Worm (Caenorhabditis elegans) whole organism, L1 larva: ENCODE results near the gene xbx-6.

Experiments used
- C16A3.4 ChIP-seq: fragments of 150-350 bp; optimal IDR thresholded peaks from 2 replicates; lab custom pipeline; 2014; ENCODE audit warnings: missing biosample characterization, missing genetic modification characterization
- F16B12.6 ChIP-seq: fragments of 150-350 bp; optimal IDR thresholded peaks from 2 replicates; lab custom pipeline; 2014; ENCODE audit warnings: missing biosample characterization, missing genetic modification characterization
- Y116A8C.19 ChIP-seq: sonication (generic microtip); optimal IDR thresholded peaks from 2 replicates; lab custom pipeline; 2016; ENCODE audit warnings: missing compliant biosample characterization, missing genetic modification characterization, borderline replicate concordance
- aha-1 ChIP-seq: fragments of 150-350 bp; optimal IDR thresholded peaks from 2 replicates; lab custom pipeline; 2014; ENCODE audit warnings: missing biosample characterization, missing genetic modification characterization
- blmp-1 ChIP-seq: fragments of 150-350 bp; optimal IDR thresholded peaks from 2 replicates; lab custom pipeline; 2014; ENCODE audit warnings: missing biosample characterization, missing genetic modification characterization
- ceh-63 ChIP-seq: fragments of 200-800 bp; sonication (Bioruptor generic); optimal IDR thresholded peaks from 2 replicates; lab custom pipeline; 2018; ENCODE audit warnings: mild to moderate bottlenecking, missing genetic modification characterization, missing compliant biosample characterization
- ceh-82 ChIP-seq, 3 experiments: fragments of 150-350 bp in 1 of 3; sonication (generic microtip) in 2 of 3; optimal IDR thresholded peaks; 2 replicates each; lab custom pipeline; 2014 to 2017; ENCODE audit warnings: missing biosample characterization in 3 of 3, missing genetic modification characterization in 3 of 3
- dpl-1 ChIP-seq, 3 experiments: fragments of 150-350 bp in 2 of 3; sonication (generic microtip) in 1 of 3; optimal IDR thresholded peaks; 2 replicates each; lab custom pipeline; 2014 to 2017; ENCODE audit warnings: missing biosample characterization in 3 of 3, missing genetic modification characterization in 3 of 3, missing genetic modification reagents in 3 of 3
- efl-3 ChIP-seq: fragments of 200-800 bp; sonication (Bioruptor generic); optimal IDR thresholded peaks from 2 replicates; lab custom pipeline; 2018; ENCODE audit warnings: mild to moderate bottlenecking, missing genetic modification characterization, missing compliant biosample characterization
- egl-13 ChIP-seq: sonication (generic microtip); optimal IDR thresholded peaks from 2 replicates; lab custom pipeline; 2016; ENCODE audit warnings: missing genotype, missing genetic modification reagents, missing genetic modification characterization, missing compliant biosample characterization
- elt-2 ChIP-seq: sonication (generic microtip); optimal IDR thresholded peaks from 2 replicates; lab custom pipeline; 2016; ENCODE audit warnings: missing genetic modification characterization, mild to moderate bottlenecking, inconsistent platforms, missing compliant biosample characterization, missing genetic modification reagents
- fkh-4 ChIP-seq: sonication (generic microtip); optimal IDR thresholded peaks from 2 replicates; lab custom pipeline; 2016; ENCODE audit warnings: missing compliant biosample characterization, missing genetic modification characterization, borderline replicate concordance
- fkh-8 ChIP-seq: sonication (generic microtip); optimal IDR thresholded peaks from 2 replicates; lab custom pipeline; 2016; ENCODE audit warnings: mild to moderate bottlenecking, missing genetic modification characterization, missing compliant biosample characterization
- fos-1 ChIP-seq: fragments of 150-350 bp; optimal IDR thresholded peaks from 2 replicates; lab custom pipeline; 2014; ENCODE audit warnings: missing biosample characterization, missing genetic modification characterization
- grh-1 ChIP-seq: fragments of 200-800 bp; sonication (Bioruptor generic); IDR thresholded peaks from 2 replicates; pipeline ENCODE4 v1.3.6; 2022; ENCODE audit warnings: missing genetic modification reagents, missing genetic modification characterization, missing compliant biosample characterization
- hpl-2 ChIP-seq: fragments of 150-350 bp; optimal IDR thresholded peaks from 2 replicates; lab custom pipeline; 2014; ENCODE audit warnings: missing biosample characterization, missing genetic modification reagents, missing genetic modification characterization
- irx-1 ChIP-seq: sonication (generic microtip); optimal IDR thresholded peaks from 2 replicates; lab custom pipeline; 2016; ENCODE audit warnings: missing genetic modification characterization, missing compliant biosample characterization
- isw-1 ChIP-seq: fragments of 200-800 bp; sonication (Bioruptor generic); IDR thresholded peaks from 2 replicates; pipeline ENCODE4 v1.3.6; 2022; ENCODE audit warnings: missing genetic modification characterization, missing compliant biosample characterization
- jun-1 ChIP-seq: fragments of 150-350 bp; optimal IDR thresholded peaks from 2 replicates; lab custom pipeline; 2014; ENCODE audit warnings: missing biosample characterization, missing genetic modification reagents, missing genetic modification characterization
- lin-14 ChIP-seq: fragments of 200-800 bp; sonication (Bioruptor generic); optimal IDR thresholded peaks from 2 replicates; lab custom pipeline; 2018; ENCODE audit warnings: mild to moderate bottlenecking, missing genetic modification characterization, moderate library complexity, missing compliant biosample characterization
- lin-15B ChIP-seq: fragments of 150-350 bp; sonication (generic microtip); optimal IDR thresholded peaks from 3 replicates; lab custom pipeline; 2014; ENCODE audit warnings: missing biosample characterization, missing genetic modification characterization
- lin-39 ChIP-seq: fragments of 150-350 bp; optimal IDR thresholded peaks from 2 replicates; lab custom pipeline; 2014; ENCODE audit warnings: missing biosample characterization, missing genetic modification reagents, missing genetic modification characterization
- lsy-2 ChIP-seq, 2 experiments: fragments of 150-350 bp; optimal IDR thresholded peaks; 2 replicates each; lab custom pipeline; 2014; ENCODE audit warnings: missing biosample characterization in 2 of 2, missing genetic modification characterization in 2 of 2
- mab-9 ChIP-seq: fragments of 200-800 bp; sonication (Bioruptor generic); IDR thresholded peaks from 2 replicates; pipeline ENCODE4 v1.3.6; 2022; ENCODE audit warnings: missing genetic modification reagents, missing genetic modification characterization, missing compliant biosample characterization
- mdl-1 ChIP-seq, 2 experiments: fragments of 150-350 bp; optimal IDR thresholded peaks; 2 replicates each; lab custom pipeline; 2014 to 2017; ENCODE audit warnings: missing biosample characterization in 2 of 2, missing genetic modification characterization in 2 of 2, inconsistent platforms in 1 of 2
- mef-2 ChIP-seq: fragments of 150-350 bp; optimal IDR thresholded peaks from 2 replicates; lab custom pipeline; 2014; ENCODE audit warnings: missing biosample characterization, missing genetic modification characterization
- mep-1 ChIP-seq: fragments of 150-350 bp; optimal IDR thresholded peaks from 2 replicates; lab custom pipeline; 2014; ENCODE audit warnings: missing biosample characterization, missing genetic modification characterization
- nhr-19 ChIP-seq: fragments of 200-800 bp; sonication (Bioruptor generic); conservative IDR thresholded peaks from 2 replicates; pipeline ENCODE4 v1.3.6; 2022; ENCODE audit warnings: missing genetic modification characterization, missing compliant biosample characterization
- nhr-20 ChIP-seq: sonication (generic microtip); optimal IDR thresholded peaks from 2 replicates; lab custom pipeline; 2016; ENCODE audit warnings: mild to moderate bottlenecking, missing genetic modification characterization, missing compliant biosample characterization
- nhr-28 ChIP-seq: fragments of 150-350 bp; optimal IDR thresholded peaks from 2 replicates; lab custom pipeline; 2014; ENCODE audit warnings: missing biosample characterization, missing genetic modification characterization
- nhr-47 ChIP-seq: sonication (generic microtip); optimal IDR thresholded peaks from 2 replicates; lab custom pipeline; 2016; ENCODE audit warnings: mild to moderate bottlenecking, missing genetic modification characterization, moderate library complexity, missing compliant biosample characterization
- nhr-71 ChIP-seq: sonication (generic microtip); optimal IDR thresholded peaks from 2 replicates; lab custom pipeline; 2016; ENCODE audit warnings: mild to moderate bottlenecking, missing genetic modification characterization, moderate library complexity, missing compliant biosample characterization
- nhr-77 ChIP-seq: fragments of 150-350 bp; optimal IDR thresholded peaks from 2 replicates; lab custom pipeline; 2014; ENCODE audit warnings: missing biosample characterization, missing genetic modification characterization
- pag-3 ChIP-seq: sonication (generic microtip); optimal IDR thresholded peaks from 2 replicates; lab custom pipeline; 2017; ENCODE audit warnings: missing genetic modification characterization, mild to moderate bottlenecking, missing compliant biosample characterization, antibody characterized with exemption, borderline replicate concordance; ENCODE audit not compliant: insufficient read depth
- pax-3 ChIP-seq: fragments of 200-800 bp; sonication (Bioruptor generic); optimal IDR thresholded peaks from 2 replicates; lab custom pipeline; 2018; ENCODE audit warnings: mild to moderate bottlenecking, missing genetic modification characterization, moderate library complexity, missing compliant biosample characterization
- rnt-1 ChIP-seq: sonication (generic microtip); optimal IDR thresholded peaks from 2 replicates; lab custom pipeline; 2016; ENCODE audit warnings: mild to moderate bottlenecking, missing genetic modification characterization, moderate library complexity, missing compliant biosample characterization
- snpc-4 ChIP-seq: fragments of 150-350 bp; optimal IDR thresholded peaks from 2 replicates; lab custom pipeline; 2014; ENCODE audit warnings: missing biosample characterization, missing genetic modification characterization
- snu-23 ChIP-seq: sonication (generic microtip); optimal IDR thresholded peaks from 2 replicates; lab custom pipeline; 2016; ENCODE audit warnings: missing genetic modification characterization, missing compliant biosample characterization
- swsn-7 ChIP-seq: sonication (generic microtip); optimal IDR thresholded peaks from 2 replicates; lab custom pipeline; 2016; ENCODE audit warnings: missing genetic modification characterization, missing compliant biosample characterization
- tbx-2 ChIP-seq: sonication (generic microtip); optimal IDR thresholded peaks from 2 replicates; lab custom pipeline; 2016; ENCODE audit warnings: missing genetic modification characterization, missing compliant biosample characterization
- tlp-1 ChIP-seq: fragments of 150-350 bp; optimal IDR thresholded peaks from 2 replicates; lab custom pipeline; 2014; ENCODE audit warnings: missing biosample characterization, missing genetic modification characterization
- unc-62 ChIP-seq: fragments of 150-350 bp; optimal IDR thresholded peaks from 2 replicates; lab custom pipeline; 2014; ENCODE audit warnings: missing biosample characterization, missing genetic modification reagents, missing genetic modification characterization
- unc-86 ChIP-seq: sonication (generic microtip); optimal IDR thresholded peaks from 2 replicates; lab custom pipeline; 2016; ENCODE audit warnings: missing genetic modification characterization, missing compliant biosample characterization
- vab-15 ChIP-seq: sonication (generic microtip); optimal IDR thresholded peaks from 2 replicates; lab custom pipeline; 2017; ENCODE audit warnings: missing genotype, mild to moderate bottlenecking, missing genetic modification characterization, missing compliant biosample characterization
- xbp-1 ChIP-seq: sonication (generic microtip); optimal IDR thresholded peaks from 2 replicates; lab custom pipeline; 2016; ENCODE audit warnings: missing genetic modification characterization, missing compliant biosample characterization
- zag-1 ChIP-seq: fragments of 150-350 bp; optimal IDR thresholded peaks from 2 replicates; lab custom pipeline; 2014; ENCODE audit warnings: missing biosample characterization, missing genetic modification characterization
- zip-4 ChIP-seq: fragments of 200-800 bp; sonication (Bioruptor generic); optimal IDR thresholded peaks from 2 replicates; lab custom pipeline; 2018; ENCODE audit warnings: mild to moderate bottlenecking, missing genetic modification characterization, moderate library complexity, missing compliant biosample characterization
- ztf-11 ChIP-seq, 2 experiments: sonication (generic microtip); optimal IDR thresholded peaks; 2 replicates each; lab custom pipeline; 2016 to 2017; ENCODE audit warnings: missing genetic modification characterization in 2 of 2, missing biosample characterization in 1 of 2, missing compliant biosample characterization in 1 of 2

Gene xbx-6

ce11 chrV:9690728-9691127 lies 12.1 kb upstream of the xbx-6 start (continued):
- TF ChIP-seq unc-62 (GFP tag; lab: Kevin White, UChicago) (no peak), hpl-2 (no peak), isw-1 (no peak), fos-1 (tag; lab: Kevin White, UChicago) (no peak), pag-3 (no peak), fkh-8 (tag; lab: Kevin White, UChicago) (no peak), irx-1 (tag; lab: Kevin White, UChicago) (no peak), grh-1 (GFP tag; lab: Robert Waterston, UW) (no peak), ceh-82 (tag; optimal IDR thresholded peaks at IDR 0.05; lab: Kevin White, UChicago) (peak in 1 of 3 experiments; percentile 59), nhr-28 (tag; lab: Kevin White, UChicago) (no peak), ceh-63 (GFP tag; lab: Kevin White, UChicago) (no peak), unc-86 (tag; lab: Kevin White, UChicago) (no peak), jun-1 (tag; lab: Kevin White, UChicago) (no peak), fkh-4 (tag; lab: Kevin White, UChicago) (no peak), elt-2 (no peak), rnt-1 (tag; lab: Kevin White, UChicago) (peak; percentile 35), lin-39 (peak; percentile 4), efl-3 (GFP tag; lab: Kevin White, UChicago) (no peak), mdl-1 (tag; optimal IDR thresholded peaks at IDR 0.05; lab: Kevin White, UChicago) (peak in 1 of 2 experiments; percentile 40), mef-2 (tag; lab: Kevin White, UChicago) (no peak), zag-1 (tag; lab: Kevin White, UChicago) (no peak), snu-23 (GFP tag; lab: Kevin White, UChicago) (peak; percentile 65), lin-14 (GFP tag; lab: Kevin White, UChicago) (no peak), xbp-1 (tag; lab: Kevin White, UChicago) (peak; percentile 39), lsy-2 (tag; optimal IDR thresholded peaks at IDR 0.05; lab: Kevin White, UChicago) (peak; percentile 73 to 94), C16A3.4 (tag; lab: Kevin White, UChicago) (peak; percentile 52), swsn-7 (tag; lab: Kevin White, UChicago) (peak; percentile 42), mab-9 (GFP tag; lab: Robert Waterston, UW) (no peak)

ce11 chrV:9692109-9692581 lies 10.7 kb upstream of the xbx-6 start, which contains the start of gene ztf-9:
Gene ztf-9, minus strand, starts transcription at chrV:9692159.
- TF ChIP-seq nhr-47 (tag; lab: Kevin White, UChicago), result peak; percentile 38
- TF ChIP-seq zip-4 (GFP tag; lab: Kevin White, UChicago), result no peak
- peak; percentile 11 for TF ChIP-seq xbp-1 (tag; lab: Kevin White, UChicago)
- TF ChIP-seq Y116A8C.19 (tag; lab: Kevin White, UChicago), result no peak
- peak; percentile 59 for TF ChIP-seq snu-23 (GFP tag; lab: Kevin White, UChicago)
- no peak for TF ChIP-seq nhr-28 (tag; lab: Kevin White, UChicago)
- TF ChIP-seq tlp-1, result no peak
- peak; percentile 78 for TF ChIP-seq mep-1
- peak; percentile 40 for TF ChIP-seq nhr-71 (tag; lab: Kevin White, UChicago)
- peak; percentile 13 for TF ChIP-seq fos-1 (tag; lab: Kevin White, UChicago)
- peak; percentile 30 for TF ChIP-seq elt-2
- TF ChIP-seq jun-1 (tag; lab: Kevin White, UChicago), result peak; percentile 6
- TF ChIP-seq egl-13 (tag; lab: Kevin White, UChicago), result no peak
- TF ChIP-seq ztf-11 (tag; optimal IDR thresholded peaks at IDR 0.05; lab: Kevin White, UChicago), result no peak
- TF ChIP-seq aha-1 (tag; lab: Kevin White, UChicago), result no peak
- TF ChIP-seq nhr-20 (tag; lab: Kevin White, UChicago), result peak; percentile 17
- peak; percentile 87 for TF ChIP-seq lin-14 (GFP tag; lab: Kevin White, UChicago)
- peak; percentile 43 for TF ChIP-seq tbx-2 (tag; lab: Kevin White, UChicago)
- TF ChIP-seq F16B12.6 (tag; lab: Kevin White, UChicago), result peak; percentile 58
- TF ChIP-seq irx-1 (tag; lab: Kevin White, UChicago), result peak; percentile 16
- TF ChIP-seq swsn-7 (tag; lab: Kevin White, UChicago), result peak; percentile 22
- TF ChIP-seq dpl-1 (GFP tag; optimal IDR thresholded peaks at IDR 0.05; lab: Kevin White, UChicago), result peak in 2 of 3 experiments; percentile 5 to 33
- no peak for TF ChIP-seq pag-3
- no peak for TF ChIP-seq pax-3 (tag; lab: Kevin White, UChicago)
- TF ChIP-seq ceh-82 (tag; optimal IDR thresholded peaks at IDR 0.05; lab: Kevin White, UChicago), result peak in 1 of 3 experiments; percentile 49
- TF ChIP-seq C16A3.4 (tag; lab: Kevin White, UChicago), result peak; percentile 40
- TF ChIP-seq nhr-77 (tag; lab: Kevin White, UChicago), result peak; percentile 39
- peak in 1 of 2 experiments; percentile 76 for TF ChIP-seq lsy-2 (tag; optimal IDR thresholded peaks at IDR 0.05; lab: Kevin White, UChicago)
- no peak for TF ChIP-seq lin-15B
- TF ChIP-seq vab-15 (tag; lab: Kevin White, UChicago), result no peak
- no peak for TF ChIP-seq snpc-4 (tag; lab: Kevin White, UChicago)
- peak; percentile 99 for TF ChIP-seq blmp-1 (tag; lab: Kevin White, UChicago)
- TF ChIP-seq nhr-19 (GFP tag; lab: Robert Waterston, UW), result no peak
- TF ChIP-seq zag-1 (tag; lab: Kevin White, UChicago), result no peak
